Worm (Caenorhabditis elegans): Measurements from ENCODE around the gene cyp-33D1.

cyp-33D1 gene

ce11 chrV:16175757-16176156 is at the start of gene cyp-33D1:
Gene cyp-33D1 (minus strand): TSS chrV:16175857.
- no peak for TF ChIP-seq unc-62 (GFP tag; optimal IDR thresholded peaks at IDR 0.05)

- no peak for TF ChIP-seq unc-62 (GFP tag; optimal IDR thresholded peaks at IDR 0.05)
Measured at ce11 chrV:16224027-16224426, 48.4 kb upstream of the cyp-33D1 start, which contains the start of gene stdh-2. Gene stdh-2 (plus strand): TSS chrV:16224327.

ce11 chrV:16220020-16220419 is 44.4 kb upstream of the cyp-33D1 start:
- no peak for TF ChIP-seq unc-62 (GFP tag; optimal IDR thresholded peaks at IDR 0.05)

- TF ChIP-seq unc-62 (GFP tag; optimal IDR thresholded peaks at IDR 0.05), result no peak
Measured at ce11 chrV:16218972-16219757, 43.5 kb upstream of the cyp-33D1 start, which contains the start of gene glc-1. Gene glc-1 (plus strand): TSS chrV:16219634.

- TF ChIP-seq unc-62 (GFP tag; optimal IDR thresholded peaks at IDR 0.05), result no peak
Measured at ce11 chrV:16218522-16218921, 42.9 kb upstream of the cyp-33D1 start, which contains the start of gene F11A5.15. Gene F11A5.15 (minus strand): TSS chrV:16218622.

ce11 chrV:16214505-16214904 is 38.8 kb upstream of the cyp-33D1 start, which contains the start of gene F11A5.9:
Gene F11A5.9 (plus strand): TSS chrV:16214890.
- TF ChIP-seq unc-62 (GFP tag; optimal IDR thresholded peaks at IDR 0.05), result no peak

ce11 chrV:16213323-16213722 is 37.7 kb upstream of the cyp-33D1 start:
- no peak for TF ChIP-seq unc-62 (GFP tag; optimal IDR thresholded peaks at IDR 0.05)

ce11 chrV:16211713-16212112 is 36.1 kb upstream of the cyp-33D1 start:
- no peak for TF ChIP-seq unc-62 (GFP tag; optimal IDR thresholded peaks at IDR 0.05)

ce11 chrV:16210257-16211002 is 34.8 kb upstream of the cyp-33D1 start, which contains the start of gene F11A5.16:
Gene F11A5.16 (plus strand): TSS chrV:16210952.
- no peak for TF ChIP-seq unc-62 (GFP tag; optimal IDR thresholded peaks at IDR 0.05)

ce11 chrV:16209837-16210236 is 34.2 kb upstream of the cyp-33D1 start, which contains the start of gene oac-15:
Gene oac-15 (minus strand): TSS chrV:16209937.
- TF ChIP-seq unc-62 (GFP tag; optimal IDR thresholded peaks at IDR 0.05), result no peak

ce11 chrV:16204888-16205287 is 29.2 kb upstream of the cyp-33D1 start, which contains the start of gene irld-26:
Gene irld-26 (plus strand): TSS chrV:16205188.
- no peak for TF ChIP-seq unc-62 (GFP tag; optimal IDR thresholded peaks at IDR 0.05)

- TF ChIP-seq unc-62 (GFP tag; optimal IDR thresholded peaks at IDR 0.05), result no peak
Measured at ce11 chrV:16202618-16203017, 27.0 kb upstream of the cyp-33D1 start, which contains the start of gene F11A5.18. Gene F11A5.18 (plus strand): TSS chrV:16202918.

- TF ChIP-seq unc-62 (GFP tag; optimal IDR thresholded peaks at IDR 0.05), result no peak
Measured at ce11 chrV:16201730-16202129, 26.1 kb upstream of the cyp-33D1 start, which contains the start of gene F11A5.17. Gene F11A5.17 (plus strand): TSS chrV:16202030.

- TF ChIP-seq unc-62 (GFP tag; optimal IDR thresholded peaks at IDR 0.05), result no peak
Measured at ce11 chrV:16198016-16198415, 22.4 kb upstream of the cyp-33D1 start, which contains the start of gene F11A5.5. Gene F11A5.5 (plus strand): TSS chrV:16198316.

- TF ChIP-seq unc-62 (GFP tag; optimal IDR thresholded peaks at IDR 0.05), result no peak
Measured at ce11 chrV:16195379-16195778, 19.7 kb upstream of the cyp-33D1 start, which contains the start of gene rabr-3. Gene rabr-3 (plus strand): TSS chrV:16195679.

ce11 chrV:16194639-16195038 is 19.0 kb upstream of the cyp-33D1 start, which contains the start of gene rabr-4:
Gene rabr-4 (plus strand): TSS chrV:16194939.
- TF ChIP-seq unc-62 (GFP tag; optimal IDR thresholded peaks at IDR 0.05), result no peak

Measured in whole organism, dauer.